Worm (Caenorhabditis elegans) whole organism, L4 larva: ENCODE measurements around the gene npp-19.

Experiments
- F26F4.8 ChIP-seq: fragments of 200-800 bp; sonication (Bioruptor generic); conservative IDR thresholded peaks from 2 replicates; pipeline ENCODE4 v1.3.6; 2022; ENCODE audit warnings: missing genetic modification characterization, missing compliant biosample characterization
- Y105C5A.15 ChIP-seq: fragments of 200-800 bp; sonication (Bioruptor generic); IDR thresholded peaks from 2 replicates; pipeline ENCODE4 v1.3.6; 2022; ENCODE audit warnings: missing genetic modification characterization, missing compliant biosample characterization
- ZK546.5 ChIP-seq, 2 experiments: sonication (generic microtip); optimal IDR thresholded peaks; 2 replicates each; lab custom pipeline; 2017; ENCODE audit warnings: missing biosample characterization in 2 of 2, missing genetic modification characterization in 2 of 2
- ama-1 ChIP-seq: fragments of 150-350 bp; optimal IDR thresholded peaks from 2 replicates; lab custom pipeline; 2014; ENCODE audit warnings: inconsistent platforms, mixed read lengths
- fkh-10 ChIP-seq: fragments of 150-350 bp; optimal IDR thresholded peaks from 2 replicates; lab custom pipeline; 2014; ENCODE audit warnings: missing biosample characterization, missing genetic modification reagents, missing genetic modification characterization
- nhr-237 ChIP-seq: sonication (generic microtip); optimal IDR thresholded peaks from 2 replicates; lab custom pipeline; 2017; ENCODE audit warnings: missing biosample characterization, missing genetic modification characterization
- pha-4 ChIP-seq, 2 experiments: fragments of 150-350 bp in 1 of 2; fragments of 200-800 bp in 1 of 2; sonication (Bioruptor generic) in 1 of 2; IDR thresholded peaks in 1 of 2; optimal IDR thresholded peaks in 1 of 2; 2 replicates each; pipeline versions ENCODE4 v1.3.6 to Lab custom; 2014 to 2022; ENCODE audit warnings: missing genetic modification characterization in 2 of 2, missing genetic modification reagents in 2 of 2, missing biosample characterization in 1 of 2, missing compliant biosample characterization in 1 of 2
- pqm-1 ChIP-seq: sonication (generic microtip); optimal IDR thresholded peaks from 2 replicates; lab custom pipeline; 2017; ENCODE audit warnings: missing biosample characterization, missing genetic modification characterization
- snpc-4 ChIP-seq: fragments of 150-350 bp; optimal IDR thresholded peaks from 2 replicates; lab custom pipeline; 2014; ENCODE audit warnings: missing biosample characterization, missing genetic modification characterization
- tag-97 ChIP-seq: fragments of 200-800 bp; sonication (Bioruptor generic); IDR thresholded peaks from 2 replicates; pipeline ENCODE4 v1.3.6; 2022; ENCODE audit warnings: missing genetic modification characterization, missing compliant biosample characterization
- unc-39 ChIP-seq: sonication (generic microtip); optimal IDR thresholded peaks from 2 replicates; lab custom pipeline; 2017; ENCODE audit warnings: missing biosample characterization, missing genetic modification characterization

- no peak for TF ChIP-seq ZK546.5 (tag; optimal IDR thresholded peaks at IDR 0.05; lab: Kevin White, UChicago)
- TF ChIP-seq nhr-237 (tag; lab: Kevin White, UChicago), result no peak
- TF ChIP-seq tag-97, result no peak
- TF ChIP-seq snpc-4, result no peak
- TF ChIP-seq Y105C5A.15 (GFP tag; lab: Robert Waterston, UW), result no peak
- TF ChIP-seq pha-4 (GFP tag; IDR thresholded peaks at IDR 0.05; lab: Robert Waterston, UW), result no peak
- TF ChIP-seq pha-4 (tag; optimal IDR thresholded peaks at IDR 0.05; lab: Kevin White, UChicago), result no peak
- no peak for TF ChIP-seq unc-39 (tag; lab: Kevin White, UChicago)
- no peak for TF ChIP-seq ama-1 (lab: Kevin White, UChicago)
- no peak for TF ChIP-seq F26F4.8 (GFP tag; lab: Robert Waterston, UW)
- no peak for TF ChIP-seq fkh-10 (GFP tag; lab: Kevin White, UChicago)
- TF ChIP-seq pqm-1 (tag; lab: Kevin White, UChicago), result no peak
Measured at ce11 chrII:10805437-10805836, 7.2 kb upstream of the npp-19 start, which contains the start of gene ceh-62.
